Worm (Caenorhabditis elegans) whole organism, mixed stage, embryonic: ENCODE measurements around the gene F31E9.6.

Experiments used
- bed-3 ChIP-seq: fragments of 200-800 bp; sonication (Bioruptor generic); optimal IDR thresholded peaks from 3 replicates; lab custom pipeline; 2018; ENCODE audit warnings: mild to moderate bottlenecking, missing genetic modification characterization, moderate library complexity, missing compliant biosample characterization
- lin-13 ChIP-seq: fragments of 150-350 bp; optimal IDR thresholded peaks from 2 replicates; lab custom pipeline; 2014; ENCODE audit warnings: missing biosample characterization, missing genetic modification characterization
- nhr-76 ChIP-seq: sonication (generic microtip); optimal IDR thresholded peaks from 2 replicates; lab custom pipeline; 2017; ENCODE audit warnings: missing biosample characterization, missing genetic modification characterization

DNA sequence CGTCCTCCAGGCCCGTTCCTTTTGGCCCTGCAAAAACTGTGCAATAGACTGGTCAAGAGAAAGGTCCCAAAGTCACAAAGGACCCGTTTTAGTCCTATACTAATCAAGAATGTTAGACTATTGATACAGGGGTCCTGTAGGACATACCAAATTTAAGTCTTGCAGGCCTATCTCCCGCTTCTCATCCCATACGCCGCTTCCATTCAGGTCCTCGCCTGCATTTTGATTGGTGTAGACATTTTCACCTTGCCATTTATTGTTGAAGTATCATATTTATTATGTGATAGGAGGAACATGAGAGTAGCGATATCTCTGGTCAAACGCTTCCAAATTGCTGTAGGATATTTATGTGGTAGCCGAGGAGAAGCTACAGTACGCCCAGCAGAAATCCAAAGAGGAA is 2.3 kb upstream of the F31E9.6 start:
- TF ChIP-seq bed-3 (GFP tag; lab: Kevin White, UChicago) (no peak), nhr-76 (tag; lab: Kevin White, UChicago) (no peak), lin-13 (tag; lab: Kevin White, UChicago) (no peak)
